Fruit fly (Drosophila melanogaster): Measurements from ENCODE around the gene CG31546.

CG31546 gene

DNA sequence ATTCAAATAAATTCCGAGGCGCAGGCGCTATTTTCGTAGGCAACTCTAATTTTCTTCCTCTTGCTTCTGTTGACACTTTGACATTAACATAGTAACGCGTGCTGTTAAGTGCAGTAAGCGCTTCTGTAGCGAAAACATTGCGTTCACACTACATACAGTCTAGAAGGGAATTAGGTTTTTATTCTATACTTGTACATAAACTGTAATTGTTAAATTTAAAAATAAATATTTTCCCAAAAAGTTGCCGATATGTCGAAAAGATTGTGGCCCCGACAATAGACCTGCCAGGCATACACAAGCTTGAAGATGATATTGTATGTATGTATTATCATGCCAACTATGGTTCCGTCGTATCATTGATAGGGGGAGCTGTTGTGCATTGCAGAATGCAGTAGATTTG is 28.9 kb downstream of the CG31546 start, which contains the start of gene asl (continued):
- TF ChIP-seq CG7357 (GFP tag; IDR thresholded peaks at IDR 0.05), result peak; percentile 97
- TF ChIP-seq CG4282 (GFP tag; optimal IDR thresholded peaks at IDR 0.05), result no peak
- no peak for TF ChIP-seq Blimp-1 (GFP tag; optimal IDR thresholded peaks at IDR 0.05)
- TF ChIP-seq schlank (tag; optimal IDR thresholded peaks at IDR 0.05), result no peak
- peak; percentile 30 for TF ChIP-seq jumu (GFP tag; optimal IDR thresholded peaks at IDR 0.05)
- peak; percentile 79 for TF ChIP-seq CG1603 (tag; optimal IDR thresholded peaks at IDR 0.05)
- no peak for TF ChIP-seq CG34224 (GFP tag; IDR thresholded peaks at IDR 0.05; ENCODE audit: partially characterized antibody)
- peak in 2 of 3 experiments; percentile 71 to 98 for TF ChIP-seq lola (GFP tag; optimal IDR thresholded peaks at IDR 0.05)
- TF ChIP-seq btn (GFP tag; optimal IDR thresholded peaks at IDR 0.05), result no peak
- no peak for TF ChIP-seq fd64A (GFP tag; optimal IDR thresholded peaks at IDR 0.05)
- peak; percentile 59 for TF ChIP-seq CG4854 (GFP tag; optimal IDR thresholded peaks at IDR 0.05)
- TF ChIP-seq CG6175 (GFP tag; IDR thresholded peaks at IDR 0.05), result no peak
- TF ChIP-seq Optix (GFP tag; IDR thresholded peaks at IDR 0.05), result 0 out of 3 replicates have a peak, but pooled peaks have one; percentile 45
- TF ChIP-seq CG1602 (GFP tag; optimal IDR thresholded peaks at IDR 0.05), result peak; percentile 38
- TF ChIP-seq aop (GFP tag; IDR thresholded peaks at IDR 0.05), result no peak
- no peak for TF ChIP-seq br (optimal IDR thresholded peaks at IDR 0.05)
- TF ChIP-seq abd-A (tag; optimal IDR thresholded peaks at IDR 0.05), result no peak
- no peak for TF ChIP-seq Lpt (GFP tag; optimal IDR thresholded peaks at IDR 0.05)
- TF ChIP-seq zen2 (GFP tag; IDR thresholded peaks at IDR 0.05; ENCODE audit: partially characterized antibody), result no peak
- peak; percentile 68; the same call in 2 of the 3 replicates for TF ChIP-seq tgo (GFP tag; IDR thresholded peaks at IDR 0.05)
- peak; percentile 99 for TF ChIP-seq CG17385 (GFP tag; optimal IDR thresholded peaks at IDR 0.05)
- TF ChIP-seq Hand (GFP tag; optimal IDR thresholded peaks at IDR 0.05), result no peak
- TF ChIP-seq CG6254 (GFP tag; optimal IDR thresholded peaks at IDR 0.05), result no peak
- TF ChIP-seq ara (GFP tag; IDR thresholded peaks at IDR 0.05), result no peak
- TF ChIP-seq Nf-YB (GFP tag; optimal IDR thresholded peaks at IDR 0.05), result peak; percentile 33
- TF ChIP-seq CG5953 (GFP tag; IDR thresholded peaks at IDR 0.05), result peak; percentile 58; the same call in 1 of the 2 replicates
- no peak for TF ChIP-seq Usf (GFP tag; optimal IDR thresholded peaks at IDR 0.05)
- peak; percentile 57 for TF ChIP-seq CG8388 (GFP tag; optimal IDR thresholded peaks at IDR 0.05)
- no peak for TF ChIP-seq TFAM (GFP tag; optimal IDR thresholded peaks at IDR 0.05)
- no peak for TF ChIP-seq usp (GFP tag; optimal IDR thresholded peaks at IDR 0.05)
- no peak for TF ChIP-seq Hey (tag; optimal IDR thresholded peaks at IDR 0.05)
- no peak for TF ChIP-seq D (optimal IDR thresholded peaks at IDR 0.05)
- peak; percentile 44 for TF ChIP-seq D (GFP tag; optimal IDR thresholded peaks at IDR 0.05)
- TF ChIP-seq fu2 (GFP tag; optimal IDR thresholded peaks at IDR 0.05), result peak; percentile 31
- TF ChIP-seq CG17186 (GFP tag; optimal IDR thresholded peaks at IDR 0.05), result peak; percentile 100
- TF ChIP-seq CG15011 (GFP tag; optimal IDR thresholded peaks at IDR 0.05), result no peak
- TF ChIP-seq Sry-β (GFP tag; optimal IDR thresholded peaks at IDR 0.05), result peak; percentile 19
- peak; percentile 57 for TF ChIP-seq Max (GFP tag; optimal IDR thresholded peaks at IDR 0.05)
- peak; percentile 40 for TF ChIP-seq CG18011 (GFP tag; optimal IDR thresholded peaks at IDR 0.05)
- no peak for TF ChIP-seq Jarid2 (GFP tag; optimal IDR thresholded peaks at IDR 0.05)
- no peak for TF ChIP-seq so (GFP tag; IDR thresholded peaks at IDR 0.05)
- TF ChIP-seq zfh2 (GFP tag; optimal IDR thresholded peaks at IDR 0.05), result peak; percentile 51
- TF ChIP-seq CG30403 (GFP tag; optimal IDR thresholded peaks at IDR 0.05), result peak; percentile 69
- no peak for TF ChIP-seq bowl (GFP tag; IDR thresholded peaks at IDR 0.05)
- TF ChIP-seq CG9215 (GFP tag; IDR thresholded peaks at IDR 0.05), result peak; percentile 26; the same call in 1 of the 2 replicates
- peak; percentile 42 for TF ChIP-seq BtbVII (GFP tag; optimal IDR thresholded peaks at IDR 0.05)
- TF ChIP-seq repo (GFP tag; optimal IDR thresholded peaks at IDR 0.05), result peak; percentile 20
- TF ChIP-seq salm (tag; optimal IDR thresholded peaks at IDR 0.05), result no peak
- TF ChIP-seq kni (GFP tag; optimal IDR thresholded peaks at IDR 0.05), result peak; percentile 48
- TF ChIP-seq Hmx (GFP tag; optimal IDR thresholded peaks at IDR 0.05), result no peak
- peak; percentile 44 for TF ChIP-seq Myb (GFP tag; optimal IDR thresholded peaks at IDR 0.05)
- TF ChIP-seq CG11504 (tag; optimal IDR thresholded peaks at IDR 0.05), result no peak
